Fruit fly (Drosophila melanogaster) whole organism, embryonic: ENCODE data around the gene CG43630.

Experiments
- CG10209 ChIP-seq: fragments of 200-800 bp; sonication (Bioruptor generic); optimal IDR thresholded peaks from 3 replicates; lab custom pipeline; 2017; ENCODE audit warnings: missing biosample characterization, mild to moderate bottlenecking, missing genetic modification characterization, missing genetic modification reagents
- CG10431 ChIP-seq: fragments of 200-800 bp; sonication (Bioruptor generic); optimal IDR thresholded peaks from 3 replicates; lab custom pipeline; 2018; ENCODE audit warnings: missing biosample characterization, mild to moderate bottlenecking, missing genetic modification characterization
- CG10565 ChIP-seq: fragments of 200-800 bp; sonication (Bioruptor generic); optimal IDR thresholded peaks from 3 replicates; lab custom pipeline; 2016; ENCODE audit warnings: missing biosample characterization, mild to moderate bottlenecking, missing genetic modification characterization
- CG11696 ChIP-seq: fragments of 200-800 bp; sonication (Bioruptor generic); IDR thresholded peaks from 2 replicates; pipeline ENCODE4 v1.3.6; 2022; ENCODE audit warnings: missing biosample characterization, missing genetic modification characterization
- CG14965 ChIP-seq: fragments of 200-800 bp; sonication (Bioruptor generic); optimal IDR thresholded peaks from 2 replicates; lab custom pipeline; 2016; ENCODE audit warnings: missing biosample characterization, missing genetic modification characterization, borderline replicate concordance
- CG16813 ChIP-seq: fragments of 200-800 bp; sonication (Bioruptor generic); IDR thresholded peaks from 3 replicates; pipeline ENCODE4 v1.3.6; 2022; ENCODE audit warnings: missing biosample characterization, missing genetic modification characterization; ENCODE audit not compliant: partially characterized antibody
- CG18262 ChIP-seq: fragments of 200-800 bp; optimal IDR thresholded peaks from 3 replicates; lab custom pipeline; 2019; ENCODE audit warnings: missing biosample characterization, mild to moderate bottlenecking, missing genetic modification characterization, moderate library complexity
- CG18764 ChIP-seq: fragments of 200-800 bp; sonication (Bioruptor generic); optimal IDR thresholded peaks from 3 replicates; lab custom pipeline; 2016; ENCODE audit warnings: missing biosample characterization, missing genetic modification characterization
- CG2678 ChIP-seq: fragments of 200-800 bp; sonication (Bioruptor generic); optimal IDR thresholded peaks from 3 replicates; lab custom pipeline; 2019; ENCODE audit warnings: missing biosample characterization, mild to moderate bottlenecking, missing genetic modification characterization, moderate library complexity
- CG34376 ChIP-seq: fragments of 200-800 bp; sonication (Bioruptor generic); optimal IDR thresholded peaks from 2 replicates; lab custom pipeline; 2018; ENCODE audit warnings: missing biosample characterization, mild to moderate bottlenecking, missing genetic modification characterization
- CG3995 ChIP-seq: fragments of 200-800 bp; sonication (Bioruptor generic); optimal IDR thresholded peaks from 3 replicates; lab custom pipeline; 2016; ENCODE audit warnings: missing biosample characterization, missing genetic modification characterization
- CG4617 ChIP-seq: fragments of 200-800 bp; sonication (Bioruptor generic); optimal IDR thresholded peaks from 3 replicates; lab custom pipeline; 2016; ENCODE audit warnings: missing biosample characterization, missing genetic modification characterization, borderline replicate concordance
- CG6854 ChIP-seq: fragments of 200-800 bp; sonication (Bioruptor generic); optimal IDR thresholded peaks from 3 replicates; lab custom pipeline; 2017; ENCODE audit warnings: missing biosample characterization, mild to moderate bottlenecking, missing genetic modification characterization
- CG8478 ChIP-seq: fragments of >200 bp; optimal IDR thresholded peaks from 2 replicates; lab custom pipeline; 2018
- CG9437 ChIP-seq: fragments of 200-800 bp; sonication (Bioruptor generic); optimal IDR thresholded peaks from 2 replicates; lab custom pipeline; 2018; ENCODE audit warnings: missing biosample characterization, mild to moderate bottlenecking, missing genetic modification characterization
- D ChIP-seq, 2 experiments: fragments of 200-800 bp in 1 of 2; fragments of >200 bp in 1 of 2; sonication (Bioruptor generic) in 1 of 2; optimal IDR thresholded peaks; 2 replicates in 1 of 2; 3 replicates in 1 of 2; lab custom pipeline; 2017; ENCODE audit warnings: mild to moderate bottlenecking in 1 of 2, missing biosample characterization in 1 of 2, missing genetic modification characterization in 1 of 2, missing genetic modification reagents in 1 of 2
- Doc3 ChIP-seq: fragments of 200-800 bp; sonication (Bioruptor generic); IDR thresholded peaks from 3 replicates; pipeline ENCODE4 v1.3.6; 2022; ENCODE audit warnings: missing biosample characterization, missing genetic modification characterization; ENCODE audit not compliant: partially characterized antibody
- E2f1 ChIP-seq: fragments of 200-800 bp; sonication (Bioruptor generic); IDR thresholded peaks from 2 replicates; pipeline ENCODE4 v1.3.6; 2022; ENCODE audit warnings: missing biosample characterization, missing genetic modification characterization
- Hand ChIP-seq: fragments of 200-800 bp; sonication (Bioruptor generic); optimal IDR thresholded peaks from 2 replicates; lab custom pipeline; 2017; ENCODE audit warnings: mild to moderate bottlenecking, missing biosample characterization, missing genetic modification reagents, missing genetic modification characterization
- Hey ChIP-seq: fragments of 200-800 bp; sonication (Bioruptor generic); optimal IDR thresholded peaks from 3 replicates; lab custom pipeline; 2018; ENCODE audit warnings: missing biosample characterization, mild to moderate bottlenecking, missing genetic modification characterization
- Hr3 ChIP-seq: fragments of 200-800 bp; sonication (Bioruptor generic); optimal IDR thresholded peaks from 3 replicates; lab custom pipeline; 2016; ENCODE audit warnings: missing biosample characterization, missing genetic modification characterization
- Hr78 ChIP-seq, 2 experiments: fragments of 200-800 bp in 1 of 2; fragments of >200 bp in 1 of 2; sonication (Bioruptor generic) in 1 of 2; optimal IDR thresholded peaks; 2 replicates each; lab custom pipeline; 2017 to 2019; ENCODE audit warnings: missing biosample characterization in 2 of 2, missing genetic modification characterization in 2 of 2, mild to moderate bottlenecking in 1 of 2, moderate library complexity in 1 of 2
- Med ChIP-seq: fragments of 200-800 bp; sonication (Bioruptor generic); peaks from one replicate; lab custom pipeline; 2016; ENCODE audit warnings: missing biosample characterization, missing genetic modification characterization, mild to moderate bottlenecking, inconsistent platforms, moderate library complexity
- Sin3A ChIP-seq: fragments of >200 bp; optimal IDR thresholded peaks from 2 replicates; lab custom pipeline; 2018
- Sry-β ChIP-seq: fragments of 200-800 bp; sonication (Bioruptor generic); optimal IDR thresholded peaks from 2 replicates; lab custom pipeline; 2018; ENCODE audit warnings: missing biosample characterization, mild to moderate bottlenecking, missing genetic modification characterization, moderate library complexity
- Trl ChIP-seq, 3 experiments: fragments of >200 bp in 2 of 3; fragments of 200-800 bp in 1 of 3; sonication (Bioruptor generic) in 1 of 3; optimal IDR thresholded peaks; 2 replicates in 1 of 3; 3 replicates in 2 of 3; lab custom pipeline; 2016 to 2017; ENCODE audit warnings: missing biosample characterization in 1 of 3, missing genetic modification characterization in 1 of 3
- abd-A ChIP-seq: fragments of 200-800 bp; sonication (Bioruptor generic); optimal IDR thresholded peaks from 3 replicates; lab custom pipeline; 2019; ENCODE audit warnings: missing biosample characterization, mild to moderate bottlenecking, missing genetic modification characterization, moderate library complexity
- amos ChIP-seq: fragments of 200-800 bp; sonication (Bioruptor generic); IDR thresholded peaks from 2 replicates; pipeline ENCODE4 v1.3.6; 2022; ENCODE audit warnings: missing biosample characterization, missing genetic modification characterization; ENCODE audit not compliant: partially characterized antibody
- ap ChIP-seq: fragments of 200-800 bp; sonication (Bioruptor generic); IDR thresholded peaks from 2 replicates; pipeline ENCODE4 v1.3.6; 2022; ENCODE audit warnings: missing biosample characterization, missing genetic modification characterization
- cg ChIP-seq: fragments of 200-800 bp; sonication (Bioruptor generic); optimal IDR thresholded peaks from 3 replicates; lab custom pipeline; 2019; ENCODE audit warnings: missing biosample characterization, mild to moderate bottlenecking, missing genetic modification characterization, moderate library complexity
- corto ChIP-seq: fragments of 200-800 bp; sonication (Bioruptor generic); optimal IDR thresholded peaks from 2 replicates; lab custom pipeline; 2016; ENCODE audit warnings: missing biosample characterization, mild to moderate bottlenecking, missing genetic modification characterization, moderate library complexity
- dimm ChIP-seq: fragments of 200-800 bp; sonication (Bioruptor generic); IDR thresholded peaks from 2 replicates; pipeline ENCODE4 v1.3.6; 2022; ENCODE audit warnings: missing biosample characterization, missing genetic modification characterization
- dmrt11E ChIP-seq: fragments of 200-800 bp; sonication (Bioruptor generic); optimal IDR thresholded peaks from 3 replicates; lab custom pipeline; 2018; ENCODE audit warnings: missing biosample characterization, mild to moderate bottlenecking, missing genetic modification characterization, moderate library complexity
- eyg ChIP-seq: fragments of 200-800 bp; sonication (Bioruptor generic); optimal IDR thresholded peaks from 3 replicates; lab custom pipeline; 2016; ENCODE audit warnings: missing biosample characterization, missing genetic modification characterization
- gcm ChIP-seq: fragments of 200-800 bp; sonication (Bioruptor generic); optimal IDR thresholded peaks from 2 replicates; lab custom pipeline; 2019; ENCODE audit warnings: missing biosample characterization, mild to moderate bottlenecking, missing genetic modification characterization, moderate library complexity
- jing ChIP-seq: fragments of 200-800 bp; sonication (Bioruptor generic); optimal IDR thresholded peaks from 2 replicates; lab custom pipeline; 2018; ENCODE audit warnings: missing biosample characterization, mild to moderate bottlenecking, missing genetic modification characterization
- klu ChIP-seq: fragments of 200-800 bp; sonication (Bioruptor generic); IDR thresholded peaks from 2 replicates; pipeline ENCODE4 v1.3.6; 2022; ENCODE audit warnings: missing biosample characterization, missing genetic modification characterization
- kni ChIP-seq: fragments of 200-800 bp; sonication (Bioruptor generic); optimal IDR thresholded peaks from 3 replicates; lab custom pipeline; 2017; ENCODE audit warnings: mild to moderate bottlenecking, missing biosample characterization, missing genetic modification reagents, missing genetic modification characterization
- lilli ChIP-seq: fragments of 200-800 bp; sonication (Bioruptor generic); optimal IDR thresholded peaks from 3 replicates; lab custom pipeline; 2016; ENCODE audit warnings: missing biosample characterization, missing genetic modification characterization
- lola ChIP-seq, 3 experiments: fragments of >200 bp in 2 of 3; fragments of 200-800 bp in 1 of 3; sonication (Bioruptor generic) in 1 of 3; optimal IDR thresholded peaks; 2 replicates each; lab custom pipeline; 2017 to 2019; ENCODE audit warnings: missing biosample characterization in 3 of 3, missing genetic modification characterization in 3 of 3, mild to moderate bottlenecking in 1 of 3, moderate library complexity in 1 of 3
- maf-S ChIP-seq: fragments of 200-800 bp; sonication (Bioruptor generic); optimal IDR thresholded peaks from 2 replicates; lab custom pipeline; 2016; ENCODE audit warnings: missing biosample characterization, missing genetic modification characterization
- otp ChIP-seq: fragments of 200-800 bp; sonication (Bioruptor generic); IDR thresholded peaks from 3 replicates; pipeline ENCODE4, ENCODE4 v1.3.6; 2022; ENCODE audit warnings: missing biosample characterization, missing genetic modification characterization
- sd ChIP-seq: fragments of 200-800 bp; sonication (Bioruptor generic); optimal IDR thresholded peaks from 3 replicates; lab custom pipeline; 2018; ENCODE audit warnings: missing biosample characterization, mild to moderate bottlenecking, missing genetic modification characterization, moderate library complexity
- sens ChIP-seq: fragments of 200-800 bp; sonication (Bioruptor generic); peaks from one replicate; lab custom pipeline; 2016; ENCODE audit warnings: missing biosample characterization, missing genetic modification characterization
- sima ChIP-seq: fragments of 200-800 bp; sonication (Bioruptor generic); optimal IDR thresholded peaks from 2 replicates; lab custom pipeline; 2016; ENCODE audit warnings: missing biosample characterization, missing genetic modification characterization
- ssp ChIP-seq: fragments of 200-800 bp; sonication (Bioruptor generic); IDR thresholded peaks from 2 replicates; pipeline ENCODE4 v1.3.6; 2022; ENCODE audit warnings: missing biosample characterization, missing genetic modification characterization
- tio ChIP-seq: fragments of 200-800 bp; sonication (Bioruptor generic); optimal IDR thresholded peaks from 2 replicates; lab custom pipeline; 2017; ENCODE audit warnings: missing biosample characterization, missing genetic modification characterization, inconsistent platforms

Gene CG43630

DNA sequence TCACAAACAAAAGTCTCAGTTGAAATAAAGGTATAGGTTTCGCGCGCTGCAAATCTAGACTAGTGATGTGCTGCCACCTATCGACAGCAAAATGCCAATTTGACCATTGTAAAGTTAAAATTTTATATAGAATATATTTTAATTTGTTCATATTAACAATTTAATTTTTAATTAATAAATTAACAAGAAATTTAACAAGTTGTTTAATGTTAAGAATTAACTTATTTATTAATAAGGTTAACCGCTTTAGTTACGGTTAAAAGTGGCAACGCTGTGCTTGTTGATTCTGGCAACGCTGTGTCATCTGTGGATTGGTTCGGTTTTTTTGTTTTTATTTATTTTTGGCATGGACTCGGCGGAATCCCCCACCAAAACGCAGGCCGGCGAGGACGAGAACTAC is 45.7 kb downstream of the CG43630 start, which contains the start of gene Not10 (continued):
- TF ChIP-seq ssp (GFP tag; lab: Robert Waterston, UW) (0 out of 2 replicates have a peak, but pooled peaks have one; percentile 36), amos (GFP tag; lab: Robert Waterston, UW) (peak; percentile 66), CG18764 (peak; percentile 27), maf-S (GFP tag; lab: Kevin White, UChicago) (no peak), klu (no peak; the same call in 1 of the 2 replicates), CG10209 (GFP tag; lab: Kevin White, UChicago) (peak; percentile 30), Doc3 (GFP tag; lab: Robert Waterston, UW) (peak; percentile 66; the same call in 2 of the 3 replicates), CG18262 (tag; lab: Kevin White, UChicago) (no peak), CG9437 (GFP tag; lab: Kevin White, UChicago) (no peak), CG16813 (GFP tag; lab: Robert Waterston, UW) (peak; percentile 64), CG2678 (no peak)

DNA sequence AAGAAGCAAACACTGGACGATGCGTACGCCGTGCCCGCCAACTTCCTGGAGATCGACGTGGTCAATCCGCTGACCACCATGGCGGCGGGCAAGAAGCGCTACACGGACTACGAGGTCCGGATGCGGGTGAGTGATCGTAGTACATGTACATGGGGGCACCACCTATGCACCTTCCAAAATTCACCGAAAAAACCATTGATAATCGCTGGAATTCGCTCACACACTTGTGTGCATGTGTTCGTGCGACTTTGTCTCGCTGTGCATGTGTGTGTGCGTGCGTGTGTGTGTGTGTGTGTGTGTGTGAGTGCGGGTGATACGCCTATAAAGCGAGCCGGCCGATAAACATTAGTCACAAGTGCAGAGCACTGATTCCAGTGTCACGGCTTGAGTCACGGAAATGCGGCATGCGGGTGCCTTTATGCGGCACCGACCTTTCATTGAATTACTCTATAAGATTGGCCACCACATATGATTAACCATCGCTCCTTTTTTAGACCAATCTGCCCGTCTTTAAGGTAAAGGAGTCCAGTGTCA is 47.6 kb downstream of the CG43630 start:
- TF ChIP-seq CG6854 = no peak
- peak; percentile 95 for TF ChIP-seq CG3995 (GFP tag; lab: Kevin White, UChicago)
- peak; percentile 6 for TF ChIP-seq Hand (GFP tag; lab: Kevin White, UChicago)
- TF ChIP-seq sima (GFP tag; lab: Kevin White, UChicago) = no peak
- TF ChIP-seq gcm = peak; percentile 79
- no peak for TF ChIP-seq lilli (GFP tag; lab: Kevin White, UChicago)
- TF ChIP-seq cg = peak; percentile 86
- TF ChIP-seq kni (GFP tag; lab: Kevin White, UChicago) = peak; percentile 27
- peak; percentile 15 for TF ChIP-seq D (optimal IDR thresholded peaks at IDR 0.05; lab: Kevin White, UChicago)
- no peak for TF ChIP-seq D (GFP tag; optimal IDR thresholded peaks at IDR 0.05; lab: Kevin White, UChicago)
- no peak for TF ChIP-seq Doc3 (GFP tag; lab: Robert Waterston, UW)
- TF ChIP-seq sd (tag; lab: Kevin White, UChicago) = peak; percentile 86
- peak in 1 of 2 experiments; percentile 34 for TF ChIP-seq Hr78 (GFP tag; optimal IDR thresholded peaks at IDR 0.05; lab: Kevin White, UChicago)
- TF ChIP-seq sens (GFP tag; lab: Kevin White, UChicago) = peak; percentile 39
- TF ChIP-seq dmrt11E = no peak
- peak; percentile 9 for TF ChIP-seq CG34376 (GFP tag; lab: Kevin White, UChicago)
- TF ChIP-seq tio (GFP tag; lab: Kevin White, UChicago) = no peak
- no peak for TF ChIP-seq CG14965 (GFP tag; lab: Kevin White, UChicago)
- peak; percentile 33 for TF ChIP-seq Sry-β (GFP tag; lab: Kevin White, UChicago)
- TF ChIP-seq Med = peak; percentile 38
- no peak for TF ChIP-seq ap (GFP tag; lab: Robert Waterston, UW)
- TF ChIP-seq CG8478 = peak; percentile 91

DNA sequence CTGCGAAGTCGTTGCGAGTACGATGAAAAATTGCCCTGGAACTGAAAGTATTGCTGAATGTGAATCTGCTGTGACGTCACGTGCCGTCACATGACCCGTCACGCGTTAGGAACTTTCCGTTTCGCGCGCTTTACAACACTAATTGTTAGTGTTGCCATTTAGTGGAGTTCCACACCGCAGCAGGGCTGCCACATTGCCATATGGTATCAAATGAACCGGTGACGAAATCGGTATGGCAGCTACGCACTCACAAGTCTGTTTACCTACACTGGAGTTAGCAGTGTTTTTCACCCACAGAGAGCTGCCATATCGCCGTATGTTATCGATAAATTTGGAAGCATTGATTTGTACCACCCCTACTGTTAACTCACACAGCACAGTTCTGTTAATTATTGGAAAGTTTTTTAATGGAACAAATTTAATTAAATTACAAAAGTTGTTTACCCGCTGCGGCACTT is 48.3 kb downstream of the CG43630 start, which contains the start of the genes Vha55 and Snx3:
Gene Vha55, minus strand, starts transcription at position 139 of the 458 bp plus-strand sequence.
Gene Snx3, plus strand, starts transcription at position 341 of the 458 bp plus-strand sequence.
- TF ChIP-seq Trl (optimal IDR thresholded peaks at IDR 0.05; lab: Kevin White, UChicago) (peak in 1 of 2 experiments; percentile 21), Trl (GFP tag; optimal IDR thresholded peaks at IDR 0.05; lab: Kevin White, UChicago) (peak; percentile 92), CG4617 (GFP tag; lab: Kevin White, UChicago) (peak; percentile 74), eyg (GFP tag; lab: Kevin White, UChicago) (peak; percentile 67), lola (GFP tag; optimal IDR thresholded peaks at IDR 0.05; lab: Kevin White, UChicago) (no peak), Sin3A (lab: Kevin White, UChicago) (peak; percentile 92), CG11696 (no peak), abd-A (tag; lab: Kevin White, UChicago) (no peak), jing (no peak), dimm (no peak), Hey (peak; percentile 58), corto (no peak), CG10431 (no peak), E2f1 (GFP tag; lab: Robert Waterston, UW) (no peak), Hr3 (peak; percentile 69), CG10565 (no peak), otp (GFP tag; lab: Robert Waterston, UW) (no peak)
